Fruit fly (Drosophila melanogaster) whole organism, embryonic: ENCODE measurements around the gene CheA29a.

Source experiments
- CG10267 ChIP-seq: fragments of 200-800 bp; sonication (Bioruptor generic); optimal IDR thresholded peaks from 2 replicates; lab custom pipeline; 2018; ENCODE audit warnings: missing biosample characterization, mild to moderate bottlenecking, missing genetic modification characterization, moderate library complexity
- CG10543 ChIP-seq: fragments of 200-800 bp; sonication (Bioruptor generic); optimal IDR thresholded peaks from 3 replicates; lab custom pipeline; 2017; ENCODE audit warnings: missing biosample characterization, mild to moderate bottlenecking, missing genetic modification characterization, moderate library complexity
- CG14441 ChIP-seq: fragments of 200-800 bp; sonication (Bioruptor generic); IDR thresholded peaks from 2 replicates; pipeline ENCODE4 v1.3.6; 2022; ENCODE audit warnings: missing biosample characterization, missing genetic modification characterization
- CG14710 ChIP-seq: fragments of 200-800 bp; sonication (Bioruptor generic); optimal IDR thresholded peaks from 3 replicates; lab custom pipeline; 2019; ENCODE audit warnings: missing biosample characterization, mild to moderate bottlenecking, missing genetic modification characterization, moderate library complexity
- CG17361 ChIP-seq: fragments of 200-800 bp; sonication (Bioruptor generic); IDR thresholded peaks from 3 replicates; pipeline ENCODE4 v1.3.6; 2022; ENCODE audit warnings: missing biosample characterization, missing genetic modification characterization
- CG7556 ChIP-seq: fragments of 200-800 bp; sonication (Bioruptor generic); optimal IDR thresholded peaks from 2 replicates; lab custom pipeline; 2017; ENCODE audit warnings: missing biosample characterization, mild to moderate bottlenecking, missing genetic modification characterization
- Chrac-16 ChIP-seq: fragments of 200-800 bp; sonication (Bioruptor generic); optimal IDR thresholded peaks from 3 replicates; lab custom pipeline; 2016; ENCODE audit warnings: missing biosample characterization, missing genetic modification characterization
- CkIIα-i1 ChIP-seq: fragments of 200-800 bp; sonication (Bioruptor generic); IDR thresholded peaks from 2 replicates; pipeline ENCODE4 v1.3.6; 2022; ENCODE audit warnings: missing biosample characterization, missing genetic modification characterization
- NK7.1 ChIP-seq: fragments of 200-800 bp; sonication (Bioruptor generic); optimal IDR thresholded peaks from 3 replicates; lab custom pipeline; 2016; ENCODE audit warnings: missing biosample characterization, missing genetic modification characterization
- Side ChIP-seq: fragments of 200-800 bp; sonication (Bioruptor generic); optimal IDR thresholded peaks from 2 replicates; lab custom pipeline; 2016; ENCODE audit warnings: missing biosample characterization, missing genetic modification characterization
- Sox100B ChIP-seq: fragments of 200-800 bp; sonication (Bioruptor generic); optimal IDR thresholded peaks from 3 replicates; lab custom pipeline; 2018; ENCODE audit warnings: missing biosample characterization, mild to moderate bottlenecking, missing genetic modification characterization
- crp ChIP-seq, 2 experiments: fragments of 200-800 bp; sonication (Bioruptor generic); optimal IDR thresholded peaks; 2 replicates in 1 of 2; 3 replicates in 1 of 2; lab custom pipeline; 2017; ENCODE audit warnings: missing biosample characterization in 2 of 2, missing genetic modification characterization in 2 of 2, mild to moderate bottlenecking in 1 of 2, moderate library complexity in 1 of 2
- wek ChIP-seq: fragments of 200-800 bp; sonication (Bioruptor generic); optimal IDR thresholded peaks from 3 replicates; lab custom pipeline; 2018; ENCODE audit warnings: missing biosample characterization, mild to moderate bottlenecking, missing genetic modification characterization, moderate library complexity

- TF ChIP-seq Chrac-16 (GFP tag; lab: Kevin White, UChicago) (no peak), crp (GFP tag; optimal IDR thresholded peaks at IDR 0.05; lab: Kevin White, UChicago) (peak; percentile 73 to 95), wek (GFP tag; lab: Kevin White, UChicago) (no peak), CG10267 (tag; lab: Kevin White, UChicago) (peak; percentile 74), CG17361 (GFP tag; lab: Robert Waterston, UW) (no peak), CG14441 (GFP tag; lab: Robert Waterston, UW) (no peak), CkIIα-i1 (GFP tag; lab: Robert Waterston, UW) (no peak), CG10543 (no peak), CG14710 (peak; percentile 76), Side (GFP tag; lab: Kevin White, UChicago) (peak; percentile 2), Sox100B (GFP tag; lab: Kevin White, UChicago) (no peak), NK7.1 (GFP tag; lab: Kevin White, UChicago) (no peak), CG7556 (GFP tag; lab: Kevin White, UChicago) (no peak)
Observed at dm6 chr2L:8511723-8512122, 34.6 kb downstream of the CheA29a start, which contains the start of gene CG13096.
